Worm (Caenorhabditis elegans) whole organism, L3 larva: ENCODE data around the gene C24D10.2.

ENCODE experiments used
- elt-2 ChIP-seq: sonication (generic microtip); optimal IDR thresholded peaks from 2 replicates; lab custom pipeline; 2016; ENCODE audit warnings: missing genetic modification reagents, mild to moderate bottlenecking, missing genetic modification characterization, missing compliant biosample characterization
- elt-3 ChIP-seq, 3 experiments: fragments of 150-350 bp in 1 of 3; sonication (generic microtip) in 2 of 3; optimal IDR thresholded peaks; 2 replicates in 2 of 3; 4 replicates in 1 of 3; lab custom pipeline; 2014 to 2017; ENCODE audit warnings: missing biosample characterization in 3 of 3, missing genetic modification characterization in 3 of 3
- nhr-23 ChIP-seq: fragments of 150-350 bp; optimal IDR thresholded peaks from 2 replicates; lab custom pipeline; 2014; ENCODE audit warnings: missing biosample characterization, missing genetic modification reagents, missing genetic modification characterization
- nhr-77 ChIP-seq: fragments of 150-350 bp; optimal IDR thresholded peaks from 2 replicates; lab custom pipeline; 2014; ENCODE audit warnings: missing biosample characterization, missing genetic modification characterization
- pqm-1 ChIP-seq: fragments of 150-350 bp; optimal IDR thresholded peaks from 2 replicates; lab custom pipeline; 2017; ENCODE audit warnings: missing biosample characterization, missing genetic modification characterization, inconsistent platforms
- tbx-2 ChIP-seq: sonication (generic microtip); optimal IDR thresholded peaks from 2 replicates; lab custom pipeline; 2016; ENCODE audit warnings: mild to moderate bottlenecking, missing genetic modification characterization, missing compliant biosample characterization
- unc-39 ChIP-seq: sonication (generic microtip); optimal IDR thresholded peaks from 4 replicates; lab custom pipeline; 2017; ENCODE audit warnings: missing biosample characterization, missing genetic modification characterization
- unc-62 ChIP-seq: fragments of 150-350 bp; sonication (generic microtip); optimal IDR thresholded peaks from 4 replicates; lab custom pipeline; 2014; ENCODE audit warnings: missing biosample characterization, missing genetic modification reagents, missing genetic modification characterization
- zag-1 ChIP-seq: fragments of 150-350 bp; optimal IDR thresholded peaks from 2 replicates; lab custom pipeline; 2014; ENCODE audit warnings: missing biosample characterization, missing genetic modification characterization
- ztf-4 ChIP-seq: fragments of 150-350 bp; optimal IDR thresholded peaks from 2 replicates; lab custom pipeline; 2014; ENCODE audit warnings: missing biosample characterization, missing genetic modification characterization

- TF ChIP-seq tbx-2 (tag; lab: Kevin White, UChicago): peak; percentile 92
- no peak for TF ChIP-seq zag-1 (tag; lab: Kevin White, UChicago)
- TF ChIP-seq ztf-4 (tag; lab: Kevin White, UChicago): peak; percentile 74
- TF ChIP-seq elt-3 (tag; optimal IDR thresholded peaks at IDR 0.05; lab: Kevin White, UChicago): peak in 1 of 3 experiments; percentile 49
- peak; percentile 62 for TF ChIP-seq elt-2 (tag; lab: Kevin White, UChicago)
- peak; percentile 74 for TF ChIP-seq nhr-77 (tag; lab: Kevin White, UChicago)
- TF ChIP-seq unc-62 (GFP tag; lab: Kevin White, UChicago): no peak
- peak; percentile 42 for TF ChIP-seq pqm-1 (tag; lab: Kevin White, UChicago)
- no peak for TF ChIP-seq unc-39
- TF ChIP-seq nhr-23 (tag; lab: Kevin White, UChicago): peak; percentile 97
These were observed 20.6 kb downstream of the C24D10.2 start, which contains the start of gene W03F8.4 for ce11 chrIV:5183755-5184166.
